Worm (Caenorhabditis elegans) whole organism, L4 larva: ENCODE data around the gene F54C9.14.

Experiments
- ZK337.2 ChIP-seq: fragments of 200-800 bp; sonication (Bioruptor generic); IDR thresholded peaks from 2 replicates; pipeline ENCODE4 v1.3.6; 2022; ENCODE audit warnings: missing genetic modification reagents, missing genetic modification characterization, missing compliant biosample characterization
- ZK546.5 ChIP-seq, 2 experiments: sonication (generic microtip); optimal IDR thresholded peaks; 2 replicates each; lab custom pipeline; 2017; ENCODE audit warnings: missing biosample characterization in 2 of 2, missing genetic modification characterization in 2 of 2
- ceh-28 ChIP-seq: fragments of 150-350 bp; optimal IDR thresholded peaks from 2 replicates; lab custom pipeline; 2014; ENCODE audit warnings: missing biosample characterization, missing genetic modification reagents, missing genetic modification characterization
- hlh-11 ChIP-seq: fragments of 200-800 bp; sonication (Bioruptor generic); optimal IDR thresholded peaks from 2 replicates; lab custom pipeline; 2018; ENCODE audit warnings: mild to moderate bottlenecking, missing genetic modification characterization, missing compliant biosample characterization
- mdl-1 ChIP-seq, 2 experiments: fragments of 150-350 bp in 1 of 2; sonication (generic microtip) in 1 of 2; optimal IDR thresholded peaks; 2 replicates each; lab custom pipeline; 2014 to 2017; ENCODE audit warnings: missing biosample characterization in 2 of 2, missing genetic modification characterization in 2 of 2
- nhr-237 ChIP-seq: sonication (generic microtip); optimal IDR thresholded peaks from 2 replicates; lab custom pipeline; 2017; ENCODE audit warnings: missing biosample characterization, missing genetic modification characterization
- nhr-41 ChIP-seq: fragments of 200-800 bp; sonication (Bioruptor generic); IDR thresholded peaks from 2 replicates; pipeline ENCODE4 v1.3.6; 2022; ENCODE audit warnings: missing genetic modification reagents, missing genetic modification characterization, missing compliant biosample characterization
- nhr-42 ChIP-seq: fragments of 200-800 bp; sonication (Bioruptor generic); IDR thresholded peaks from 2 replicates; pipeline ENCODE4 v1.3.6; 2022; ENCODE audit warnings: missing genetic modification characterization, missing compliant biosample characterization
- nhr-48 ChIP-seq: sonication (generic microtip); optimal IDR thresholded peaks from 2 replicates; lab custom pipeline; 2016; ENCODE audit warnings: mild to moderate bottlenecking, missing genetic modification characterization, missing compliant biosample characterization

DNA sequence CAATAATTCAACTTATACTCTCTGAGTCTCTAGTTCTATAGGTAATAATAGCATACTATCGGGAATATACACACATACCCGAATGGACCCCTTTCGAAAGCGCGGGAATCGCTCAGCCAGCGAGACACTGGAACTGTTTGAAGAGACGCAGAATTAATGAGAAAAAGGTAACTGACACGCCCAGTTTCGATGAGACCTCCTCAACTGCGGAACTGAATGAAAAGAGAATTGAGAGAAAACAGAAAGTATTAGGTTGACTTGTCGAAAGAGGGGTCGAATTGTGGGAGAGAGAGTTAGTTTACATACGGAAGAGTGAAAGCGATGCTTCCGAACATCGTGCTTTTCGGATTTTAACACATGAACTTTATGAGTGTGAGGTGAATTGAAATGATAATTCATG, 30.1 kb upstream of the F54C9.14 start:
- no peak for TF ChIP-seq ceh-28
- no peak for TF ChIP-seq nhr-42 (GFP tag; lab: Robert Waterston, UW)
- no peak for TF ChIP-seq ZK337.2 (GFP tag; lab: Robert Waterston, UW)
- no peak for TF ChIP-seq mdl-1 (tag; optimal IDR thresholded peaks at IDR 0.05; lab: Kevin White, UChicago)
- TF ChIP-seq nhr-41 (GFP tag; lab: Robert Waterston, UW), result no peak
- no peak for TF ChIP-seq nhr-48 (tag; lab: Kevin White, UChicago)
- no peak for TF ChIP-seq nhr-237
- no peak for TF ChIP-seq hlh-11 (tag; lab: Kevin White, UChicago)
- no peak for TF ChIP-seq ZK546.5 (tag; optimal IDR thresholded peaks at IDR 0.05; lab: Kevin White, UChicago)
